Worm (Caenorhabditis elegans): Measurements from ENCODE around the gene R144.12.
A peak's percentile ranks its signal among the peaks of the same experiment; 100 is the strongest.

The R144.12 gene

ce11 chrIII:5031375-5031836, 24.6 kb upstream of the R144.12 start (continued):
- TF ChIP-seq repo-1 (tag; optimal IDR thresholded peaks at IDR 0.05) (peak; percentile 90), ZK185.1 (tag; optimal IDR thresholded peaks at IDR 0.05; ENCODE audit: poor library complexity, severe bottlenecking) (peak; percentile 84), F49E8.2 (tag; optimal IDR thresholded peaks at IDR 0.05; ENCODE audit: insufficient read depth) (peak; percentile 9), rpc-1 (optimal IDR thresholded peaks at IDR 0.05) (peak; percentile 71), rpc-1 (tag; optimal IDR thresholded peaks at IDR 0.05) (peak; percentile 63), ztf-18 (tag; optimal IDR thresholded peaks at IDR 0.05) (peak; percentile 87), aptf-3 (GFP tag; IDR thresholded peaks at IDR 0.05) (peak; percentile 79; the same call in 1 of the 2 replicates), ceh-100 (GFP tag; IDR thresholded peaks at IDR 0.05) (peak; percentile 71), atf-7 (tag; optimal IDR thresholded peaks at IDR 0.05) (peak; percentile 85), F33H1.4 (GFP tag; IDR thresholded peaks at IDR 0.05) (peak; percentile 71), chd-7 (tag; optimal IDR thresholded peaks at IDR 0.05) (peak; percentile 79), Y79H2A.3 (GFP tag; conservative IDR thresholded peaks at IDR 0.05) (0 out of 2 replicates have a peak, but pooled peaks have one; percentile 22), C06A6.2 (GFP tag; conservative IDR thresholded peaks at IDR 0.05) (peak; percentile 72; the same call in 1 of the 2 replicates), pbrm-1 (GFP tag; IDR thresholded peaks at IDR 0.05) (peak; percentile 87), lin-40 (tag; optimal IDR thresholded peaks at IDR 0.05) (peak; percentile 91), athp-1 (tag; optimal IDR thresholded peaks at IDR 0.05) (peak; percentile 46), zim-3 (tag; optimal IDR thresholded peaks at IDR 0.05) (peak; percentile 1), ets-4 (GFP tag; optimal IDR thresholded peaks at IDR 0.05) (peak; percentile 55), sptf-2 (GFP tag; optimal IDR thresholded peaks at IDR 0.05) (peak; percentile 44), hmg-20 (GFP tag; IDR thresholded peaks at IDR 0.05) (peak; percentile 77; the same call in 1 of the 2 replicates), bed-2 (GFP tag; IDR thresholded peaks at IDR 0.05) (0 out of 2 replicates have a peak, but pooled peaks have one; percentile 14), madf-8 (GFP tag; conservative IDR thresholded peaks at IDR 0.05) (0 out of 2 replicates have a peak, but pooled peaks have one; percentile 27), attf-3 (GFP tag; conservative IDR thresholded peaks at IDR 0.05) (peak; percentile 57), B0261.1 (tag; optimal IDR thresholded peaks at IDR 0.05) (peak; percentile 79), F22D6.2 (tag; optimal IDR thresholded peaks at IDR 0.05) (peak; percentile 50), ztf-26 (tag; optimal IDR thresholded peaks at IDR 0.05) (peak; percentile 78), tlf-1 (GFP tag; optimal IDR thresholded peaks at IDR 0.05) (peak; percentile 60), fkh-3 (tag; optimal IDR thresholded peaks at IDR 0.05) (peak; percentile 64), ceh-40 (GFP tag; IDR thresholded peaks at IDR 0.05) (0 out of 2 replicates have a peak, but pooled peaks have one; percentile 49), ztf-6 (GFP tag; IDR thresholded peaks at IDR 0.05) (peak; percentile 23; the same call in 1 of the 2 replicates), F57C9.4 (tag; optimal IDR thresholded peaks at IDR 0.05) (peak; percentile 21), madf-6 (GFP tag; IDR thresholded peaks at IDR 0.05) (peak; percentile 70), Y56A3A.18 (GFP tag; IDR thresholded peaks at IDR 0.05) (peak; percentile 84; the same call in 1 of the 2 replicates), B0019.2 (GFP tag; conservative IDR thresholded peaks at IDR 0.05) (peak; percentile 60; the same call in 1 of the 2 replicates), egl-18 (GFP tag; IDR thresholded peaks at IDR 0.05) (0 out of 2 replicates have a peak, but pooled peaks have one; percentile 58), ztf-25 (GFP tag; IDR thresholded peaks at IDR 0.05) (0 out of 2 replicates have a peak, but pooled peaks have one; percentile 17), lsy-27 (tag; optimal IDR thresholded peaks at IDR 0.05; ENCODE audit: borderline replicate concordance, insufficient read depth) (peak; percentile 39), zfh-2 (GFP tag; conservative IDR thresholded peaks at IDR 0.05) (peak; percentile 96), die-1 (tag; optimal IDR thresholded peaks at IDR 0.05) (peak; percentile 48), K11D2.4 (GFP tag; IDR thresholded peaks at IDR 0.05) (peak; percentile 87), him-1 (tag; optimal IDR thresholded peaks at IDR 0.05) (peak; percentile 55), C17E4.6 (GFP tag; IDR thresholded peaks at IDR 0.05) (peak; percentile 79)
